Fruit fly (Drosophila melanogaster) whole organism, embryonic: ENCODE data around the gene moody.

Source experiments
- Adf1 ChIP-seq: fragments of 200-800 bp; sonication (Bioruptor generic); IDR thresholded peaks from 2 replicates; pipeline ENCODE4 v1.3.6; 2022; ENCODE audit warnings: missing biosample characterization, missing genetic modification characterization
- CG11247 ChIP-seq: fragments of 200-800 bp; sonication (Bioruptor generic); IDR thresholded peaks from 2 replicates; pipeline ENCODE4 v1.3.6; 2022; ENCODE audit warnings: missing biosample characterization, missing genetic modification characterization
- CG13287 ChIP-seq: fragments of 200-800 bp; sonication (Bioruptor generic); IDR thresholded peaks from 2 replicates; pipeline ENCODE4 v1.3.6; 2022; ENCODE audit warnings: missing biosample characterization, missing genetic modification characterization; ENCODE audit not compliant: partially characterized antibody
- CG13894 ChIP-seq: fragments of 200-800 bp; sonication (Bioruptor generic); optimal IDR thresholded peaks from 3 replicates; lab custom pipeline; 2018; ENCODE audit warnings: missing biosample characterization, mild to moderate bottlenecking, missing genetic modification characterization, moderate library complexity
- CG17385 ChIP-seq: fragments of 200-800 bp; sonication (Bioruptor generic); optimal IDR thresholded peaks from 3 replicates; lab custom pipeline; 2018; ENCODE audit warnings: missing biosample characterization, mild to moderate bottlenecking, missing genetic modification characterization
- CG2875 ChIP-seq: fragments of 200-800 bp; sonication (Bioruptor generic); optimal IDR thresholded peaks from 2 replicates; lab custom pipeline; 2017; ENCODE audit warnings: missing biosample characterization, mild to moderate bottlenecking, missing genetic modification characterization, missing genetic modification reagents
- CG32532 ChIP-seq: fragments of 200-800 bp; sonication (Bioruptor generic); IDR thresholded peaks from 2 replicates; pipeline ENCODE4 v1.3.6; 2022; ENCODE audit warnings: missing biosample characterization, missing genetic modification characterization
- CG3838 ChIP-seq: fragments of 200-800 bp; sonication (Bioruptor generic); optimal IDR thresholded peaks from 3 replicates; lab custom pipeline; 2016; ENCODE audit warnings: missing biosample characterization, missing genetic modification characterization
- CG4282 ChIP-seq: fragments of 200-800 bp; sonication (Bioruptor generic); optimal IDR thresholded peaks from 2 replicates; lab custom pipeline; 2016; ENCODE audit warnings: missing biosample characterization, missing genetic modification characterization
- CG4360 ChIP-seq: fragments of 200-800 bp; sonication (Bioruptor generic); IDR thresholded peaks from 2 replicates; pipeline ENCODE4 v1.3.6; 2022; ENCODE audit warnings: missing biosample characterization, missing genetic modification characterization
- CG6175 ChIP-seq: fragments of 200-800 bp; sonication (Bioruptor generic); IDR thresholded peaks from 3 replicates; pipeline ENCODE4 v1.3.6; 2022; ENCODE audit warnings: missing biosample characterization, missing genetic modification characterization
- CG8281 ChIP-seq: fragments of 200-800 bp; sonication (Bioruptor generic); optimal IDR thresholded peaks from 2 replicates; lab custom pipeline; 2018; ENCODE audit warnings: missing biosample characterization, mild to moderate bottlenecking, missing genetic modification characterization, moderate library complexity
- CG8290 ChIP-seq, 3 experiments: fragments of 200-800 bp; sonication (Bioruptor generic); optimal IDR thresholded peaks; 2 replicates each; lab custom pipeline; 2016 to 2019; ENCODE audit warnings: missing biosample characterization in 3 of 3, missing genetic modification characterization in 3 of 3, mild to moderate bottlenecking in 2 of 3, moderate library complexity in 1 of 3
- CTCF ChIP-seq: fragments of 200-800 bp; sonication (Bioruptor generic); optimal IDR thresholded peaks from 2 replicates; lab custom pipeline; 2017; ENCODE audit warnings: missing biosample characterization, mild to moderate bottlenecking, missing genetic modification characterization, moderate library complexity
- CrebB ChIP-seq: fragments of 200-800 bp; sonication (Bioruptor generic); optimal IDR thresholded peaks from 3 replicates; lab custom pipeline; 2018; ENCODE audit warnings: missing biosample characterization, mild to moderate bottlenecking, missing genetic modification characterization
- Dbx ChIP-seq: fragments of 200-800 bp; sonication (Bioruptor generic); IDR thresholded peaks from 3 replicates; pipeline ENCODE4 v1.3.6; 2022; ENCODE audit warnings: missing biosample characterization, missing genetic modification characterization
- Deaf1 ChIP-seq: fragments of 200-800 bp; optimal IDR thresholded peaks from 3 replicates; lab custom pipeline; 2019; ENCODE audit warnings: missing biosample characterization, mild to moderate bottlenecking, missing genetic modification characterization, moderate library complexity
- Elba2 ChIP-seq: fragments of 200-800 bp; sonication (Bioruptor generic); optimal IDR thresholded peaks from 3 replicates; lab custom pipeline; 2016; ENCODE audit warnings: missing biosample characterization, missing genetic modification characterization
- HHEX ChIP-seq: fragments of 200-800 bp; sonication (Bioruptor generic); optimal IDR thresholded peaks from 3 replicates; lab custom pipeline; 2017; ENCODE audit warnings: missing biosample characterization, mild to moderate bottlenecking, missing genetic modification characterization, missing genetic modification reagents
- MTF-1 ChIP-seq: fragments of 200-800 bp; sonication (Bioruptor generic); optimal IDR thresholded peaks from 2 replicates; lab custom pipeline; 2018; ENCODE audit warnings: missing biosample characterization, mild to moderate bottlenecking, missing genetic modification characterization, borderline replicate concordance
- Med ChIP-seq: fragments of 200-800 bp; sonication (Bioruptor generic); peaks from one replicate; lab custom pipeline; 2016; ENCODE audit warnings: missing biosample characterization, missing genetic modification characterization, mild to moderate bottlenecking, inconsistent platforms, moderate library complexity
- Nf-YC ChIP-seq: fragments of 200-800 bp; optimal IDR thresholded peaks from 3 replicates; lab custom pipeline; 2019; ENCODE audit warnings: missing biosample characterization, mild to moderate bottlenecking, missing genetic modification characterization, moderate library complexity
- Ptx1 ChIP-seq: fragments of 200-800 bp; sonication (Bioruptor generic); IDR thresholded peaks from 2 replicates; pipeline ENCODE4 v1.3.6; 2022; ENCODE audit warnings: missing biosample characterization, missing genetic modification characterization
- ac ChIP-seq: fragments of 200-800 bp; sonication (Bioruptor generic); optimal IDR thresholded peaks from 3 replicates; lab custom pipeline; 2017; ENCODE audit warnings: missing biosample characterization, mild to moderate bottlenecking, missing genetic modification characterization
- bbx ChIP-seq: fragments of 200-800 bp; sonication (Bioruptor generic); IDR thresholded peaks from 2 replicates; pipeline ENCODE4 v1.3.6; 2022; ENCODE audit warnings: missing biosample characterization, missing genetic modification characterization; ENCODE audit not compliant: partially characterized antibody
- bowl ChIP-seq: fragments of 200-800 bp; sonication (Bioruptor generic); IDR thresholded peaks from 2 replicates; pipeline ENCODE4 v1.3.6; 2022; ENCODE audit warnings: missing biosample characterization, missing genetic modification characterization
- bsh ChIP-seq, 2 experiments: fragments of 200-800 bp; sonication (Bioruptor generic); optimal IDR thresholded peaks; 2 replicates each; lab custom pipeline; 2017 to 2018; ENCODE audit warnings: mild to moderate bottlenecking in 2 of 2, missing biosample characterization in 2 of 2, missing genetic modification characterization in 2 of 2, moderate library complexity in 1 of 2
- cato ChIP-seq: fragments of 200-800 bp; sonication (Bioruptor generic); optimal IDR thresholded peaks from 2 replicates; lab custom pipeline; 2016; ENCODE audit warnings: missing biosample characterization, missing genetic modification characterization, borderline replicate concordance
- chn ChIP-seq: fragments of 200-800 bp; sonication (Bioruptor generic); optimal IDR thresholded peaks from 2 replicates; lab custom pipeline; 2016; ENCODE audit warnings: missing biosample characterization, missing genetic modification characterization
- crol ChIP-seq: fragments of 200-800 bp; sonication (Bioruptor generic); IDR thresholded peaks from 2 replicates; pipeline ENCODE4 v1.3.6; 2022; ENCODE audit warnings: missing biosample characterization, missing genetic modification characterization
- dm ChIP-seq: fragments of 200-800 bp; sonication (Bioruptor generic); optimal IDR thresholded peaks from 3 replicates; lab custom pipeline; 2016; ENCODE audit warnings: missing biosample characterization, missing genetic modification characterization
- hb ChIP-seq: fragments of 200-800 bp; sonication (Bioruptor generic); IDR thresholded peaks from 3 replicates; pipeline ENCODE4 v1.3.6; 2022; ENCODE audit warnings: missing biosample characterization, missing genetic modification characterization; ENCODE audit not compliant: partially characterized antibody
- kni ChIP-seq: fragments of 200-800 bp; sonication (Bioruptor generic); optimal IDR thresholded peaks from 3 replicates; lab custom pipeline; 2017; ENCODE audit warnings: mild to moderate bottlenecking, missing biosample characterization, missing genetic modification reagents, missing genetic modification characterization
- lab ChIP-seq: fragments of 200-800 bp; sonication (Bioruptor generic); optimal IDR thresholded peaks from 3 replicates; lab custom pipeline; 2017; ENCODE audit warnings: missing biosample characterization, missing genetic modification characterization, mild to moderate bottlenecking, moderate library complexity, missing genetic modification reagents
- nerfin-2 ChIP-seq: fragments of 200-800 bp; sonication (Bioruptor generic); IDR thresholded peaks from 2 replicates; pipeline ENCODE4 v1.3.6; 2022; ENCODE audit warnings: missing biosample characterization, missing genetic modification characterization; ENCODE audit not compliant: partially characterized antibody
- org-1 ChIP-seq: fragments of 200-800 bp; sonication (Bioruptor generic); optimal IDR thresholded peaks from 2 replicates; lab custom pipeline; 2017; ENCODE audit warnings: missing biosample characterization, missing genetic modification characterization
- repo ChIP-seq: fragments of 200-800 bp; sonication (Bioruptor generic); optimal IDR thresholded peaks from 2 replicates; lab custom pipeline; 2016; ENCODE audit warnings: missing biosample characterization, missing genetic modification characterization
- sc ChIP-seq, 3 experiments: fragments of >200 bp in 2 of 3; fragments of 200-800 bp in 1 of 3; sonication (Bioruptor generic) in 1 of 3; optimal IDR thresholded peaks; 2 replicates in 2 of 3; 3 replicates in 1 of 3; lab custom pipeline; 2017; ENCODE audit warnings: mild to moderate bottlenecking in 1 of 3, missing biosample characterization in 1 of 3, missing genetic modification characterization in 1 of 3, missing genetic modification reagents in 1 of 3
- sd ChIP-seq: fragments of 200-800 bp; sonication (Bioruptor generic); optimal IDR thresholded peaks from 3 replicates; lab custom pipeline; 2018; ENCODE audit warnings: missing biosample characterization, mild to moderate bottlenecking, missing genetic modification characterization, moderate library complexity
- sens-2 ChIP-seq: fragments of 200-800 bp; sonication (Bioruptor generic); IDR thresholded peaks from 2 replicates; pipeline ENCODE4 v1.3.6; 2022; ENCODE audit warnings: missing biosample characterization, missing genetic modification characterization
- sqz ChIP-seq: fragments of 200-800 bp; sonication (Bioruptor generic); optimal IDR thresholded peaks from 3 replicates; lab custom pipeline; 2018; ENCODE audit warnings: missing biosample characterization, mild to moderate bottlenecking, missing genetic modification characterization
- sr ChIP-seq: fragments of 200-800 bp; sonication (Bioruptor generic); IDR thresholded peaks from 3 replicates; pipeline ENCODE4 v1.3.6; 2022; ENCODE audit warnings: missing biosample characterization, missing genetic modification characterization
- wdn ChIP-seq: fragments of 200-800 bp; sonication (Bioruptor generic); IDR thresholded peaks from 2 replicates; pipeline ENCODE4 v1.3.6; 2022; ENCODE audit warnings: missing biosample characterization, missing genetic modification characterization
- wek ChIP-seq: fragments of 200-800 bp; sonication (Bioruptor generic); optimal IDR thresholded peaks from 3 replicates; lab custom pipeline; 2018; ENCODE audit warnings: missing biosample characterization, mild to moderate bottlenecking, missing genetic modification characterization, moderate library complexity
- zen2 ChIP-seq: fragments of 200-800 bp; sonication (Bioruptor generic); IDR thresholded peaks from 3 replicates; pipeline ENCODE4 v1.3.6; 2022; ENCODE audit warnings: missing biosample characterization, missing genetic modification characterization; ENCODE audit not compliant: partially characterized antibody

moody gene

dm6 chrX:2036383-2036782 is 13.5 kb downstream of the moody start (continued):
- TF ChIP-seq bbx (GFP tag; lab: Robert Waterston, UW) (peak; percentile 41; the same call in 1 of the 2 replicates), Nf-YC (tag; lab: Kevin White, UChicago) (peak; percentile 7), CG6175 (peak; percentile 52; the same call in 1 of the 3 replicates), CG8290 (GFP tag; optimal IDR thresholded peaks at IDR 0.05; lab: Kevin White, UChicago) (no peak), CG8290 (tag; optimal IDR thresholded peaks at IDR 0.05; lab: Kevin White, UChicago) (peak in 1 of 2 experiments; percentile 56), kni (peak; percentile 69), CG13287 (peak; percentile 7; the same call in 1 of the 2 replicates), sens-2 (GFP tag; lab: Robert Waterston, UW) (0 out of 2 replicates have a peak, but pooled peaks have one; percentile 18), sr (peak; percentile 77), sc (optimal IDR thresholded peaks at IDR 0.05; lab: Kevin White, UChicago) (no peak), sc (GFP tag; optimal IDR thresholded peaks at IDR 0.05; lab: Kevin White, UChicago) (no peak), CG4282 (no peak), CrebB (tag; lab: Kevin White, UChicago) (no peak), cato (no peak), CTCF (GFP tag; lab: Kevin White, UChicago) (no peak), CG8281 (tag; lab: Kevin White, UChicago) (no peak), sd (tag; lab: Kevin White, UChicago) (peak; percentile 37), Deaf1 (tag; lab: Kevin White, UChicago) (peak; percentile 98), CG17385 (peak; percentile 32), CG32532 (no peak), Ptx1 (no peak), wdn (GFP tag; lab: Robert Waterston, UW) (0 out of 2 replicates have a peak, but pooled peaks have one; percentile 17), HHEX (GFP tag; lab: Kevin White, UChicago) (no peak), bsh (GFP tag; optimal IDR thresholded peaks at IDR 0.05; lab: Kevin White, UChicago) (no peak), sqz (GFP tag; lab: Kevin White, UChicago) (no peak), CG2875 (peak; percentile 13), ac (GFP tag; lab: Kevin White, UChicago) (no peak), CG11247 (GFP tag; lab: Robert Waterston, UW) (no peak), Med (peak; percentile 28), CG3838 (GFP tag; lab: Kevin White, UChicago) (no peak), CG13894 (tag; lab: Kevin White, UChicago) (no peak), CG4360 (GFP tag; lab: Robert Waterston, UW) (0 out of 2 replicates have a peak, but pooled peaks have one; percentile 9), hb (GFP tag; lab: Robert Waterston, UW) (no peak), chn (GFP tag; lab: Kevin White, UChicago) (peak; percentile 17), Elba2 (GFP tag; lab: Kevin White, UChicago) (no peak), lab (GFP tag; lab: Kevin White, UChicago) (no peak), MTF-1 (GFP tag; lab: Kevin White, UChicago) (peak; percentile 16), Adf1 (GFP tag; lab: Robert Waterston, UW) (peak; percentile 95), repo (GFP tag; lab: Kevin White, UChicago) (no peak), crol (peak; percentile 94), Dbx (GFP tag; lab: Robert Waterston, UW) (peak; percentile 17; the same call in 1 of the 3 replicates), bowl (0 out of 2 replicates have a peak, but pooled peaks have one; percentile 24), wek (no peak), zen2 (GFP tag; lab: Robert Waterston, UW) (0 out of 3 replicates have a peak, but pooled peaks have one; percentile 23), org-1 (GFP tag; lab: Kevin White, UChicago) (no peak), nerfin-2 (GFP tag; lab: Robert Waterston, UW) (no peak), dm (no peak)
- TF ChIP-seq, all 482 proteins: peak for 38
